Fruit fly (Drosophila melanogaster) whole organism, wandering third instar larva: Measurements from ENCODE around the gene Edg78E.

Experiments used
- Abd-B ChIP-seq: fragments of >200 bp; optimal IDR thresholded peaks from 2 replicates; lab custom pipeline; 2017; ENCODE audit warnings: missing biosample characterization, missing genetic modification characterization
- CG32264 ChIP-seq: fragments of 200-800 bp; sonication (Bioruptor generic); optimal IDR thresholded peaks from 2 replicates; lab custom pipeline; 2016; ENCODE audit warnings: missing biosample characterization, missing genetic modification characterization
- CG9705 ChIP-seq: fragments of 200-800 bp; sonication (Bioruptor generic); optimal IDR thresholded peaks from 2 replicates; lab custom pipeline; 2018; ENCODE audit warnings: missing biosample characterization, mild to moderate bottlenecking, missing genetic modification characterization
- CrebA ChIP-seq: fragments of 200-800 bp; sonication (Bioruptor generic); optimal IDR thresholded peaks from 2 replicates; lab custom pipeline; 2016; ENCODE audit warnings: missing biosample characterization, mild to moderate bottlenecking, missing genetic modification characterization, borderline replicate concordance
- Dfd ChIP-seq: fragments of >200 bp; optimal IDR thresholded peaks from 2 replicates; lab custom pipeline; 2017; ENCODE audit warnings: missing biosample characterization, missing genetic modification characterization
- Dif ChIP-seq: fragments of 200-275, 200-300 bp; sonication (Bioruptor generic); optimal IDR thresholded peaks from 2 replicates; lab custom pipeline; 2018; ENCODE audit warnings: missing biosample characterization, missing genetic modification characterization; ENCODE audit not compliant: partially characterized antibody
- GATAd ChIP-seq: sonication (Bioruptor generic); optimal IDR thresholded peaks from 2 replicates; lab custom pipeline; 2016; ENCODE audit warnings: missing biosample characterization, missing genetic modification characterization
- HLH106 ChIP-seq: fragments of 200-800 bp; optimal IDR thresholded peaks from 3 replicates; lab custom pipeline; 2019; ENCODE audit warnings: missing biosample characterization, mild to moderate bottlenecking, missing genetic modification characterization, moderate library complexity
- Hnf4 ChIP-seq: fragments of 200-800 bp; sonication (Bioruptor generic); optimal IDR thresholded peaks from 2 replicates; lab custom pipeline; 2016; ENCODE audit warnings: missing biosample characterization, mild to moderate bottlenecking, missing genetic modification characterization
- Hr78 ChIP-seq: fragments of >200 bp; optimal IDR thresholded peaks from 2 replicates; lab custom pipeline; 2017; ENCODE audit warnings: missing biosample characterization, missing genetic modification characterization
- Hr83 ChIP-seq: fragments of 200-300 bp; sonication (Bioruptor generic); optimal IDR thresholded peaks from 2 replicates; lab custom pipeline; 2016; ENCODE audit warnings: missing biosample characterization, mild to moderate bottlenecking, missing genetic modification characterization, moderate library complexity; ENCODE audit not compliant: poor library complexity, severe bottlenecking
- Jra ChIP-seq: sonication (Bioruptor generic); optimal IDR thresholded peaks from 2 replicates; lab custom pipeline; 2016; ENCODE audit warnings: missing biosample characterization, missing genetic modification characterization
- Mio ChIP-seq: sonication (Bioruptor generic); optimal IDR thresholded peaks from 2 replicates; lab custom pipeline; 2016; ENCODE audit warnings: missing biosample characterization, missing genetic modification characterization
- Myc ChIP-seq: fragments of >200 bp; optimal IDR thresholded peaks from 2 replicates; lab custom pipeline; 2017
- N ChIP-seq: fragments of >200 bp; optimal IDR thresholded peaks from 2 replicates; lab custom pipeline; 2018; ENCODE audit warnings: missing biosample characterization, missing external identifiers, missing genetic modification characterization
- OdsH ChIP-seq: fragments of 200-800 bp; sonication (Bioruptor generic); optimal IDR thresholded peaks from 2 replicates; lab custom pipeline; 2016; ENCODE audit warnings: missing biosample characterization, mild to moderate bottlenecking, missing genetic modification characterization
- Rel ChIP-seq, 2 experiments: fragments of 200-800 bp; sonication (Bioruptor generic) in 1 of 2; optimal IDR thresholded peaks; 2 replicates in 1 of 2; 3 replicates in 1 of 2; lab custom pipeline; 2016 to 2019; ENCODE audit warnings: mild to moderate bottlenecking in 2 of 2, missing biosample characterization in 2 of 2, missing genetic modification characterization in 2 of 2, moderate library complexity in 1 of 2
- Sp1 ChIP-seq: fragments of 200-800 bp; sonication (Bioruptor generic); optimal IDR thresholded peaks from 3 replicates; lab custom pipeline; 2019; ENCODE audit warnings: missing biosample characterization, mild to moderate bottlenecking, missing genetic modification characterization, moderate library complexity
- Vsx2 ChIP-seq: fragments of 200-300, 225-300 bp; sonication (Bioruptor generic); optimal IDR thresholded peaks from 2 replicates; lab custom pipeline; 2018; ENCODE audit warnings: missing biosample characterization, missing genetic modification characterization; ENCODE audit not compliant: partially characterized antibody
- br ChIP-seq: fragments of 200-800 bp; sonication (Bioruptor generic); optimal IDR thresholded peaks from 2 replicates; lab custom pipeline; 2016; ENCODE audit warnings: missing biosample characterization, missing genetic modification characterization
- brk ChIP-seq: fragments of 200-800 bp; sonication (Bioruptor generic); optimal IDR thresholded peaks from 2 replicates; lab custom pipeline; 2016; ENCODE audit warnings: missing biosample characterization, mild to moderate bottlenecking, missing genetic modification characterization
- dl ChIP-seq, 2 experiments: fragments of 175-275, 200-275 bp in 1 of 2; fragments of 200-275 bp in 1 of 2; sonication (Bioruptor generic); optimal IDR thresholded peaks; lab custom pipeline; 2018; ENCODE audit warnings: mild to moderate bottlenecking in 2 of 2, missing biosample characterization in 2 of 2, missing genetic modification characterization in 2 of 2, moderate library complexity in 2 of 2; ENCODE audit not compliant: partially characterized antibody in 2 of 2, insufficient read depth in 1 of 2
- dmrt93B ChIP-seq: fragments of 200-800 bp; sonication (Bioruptor generic); optimal IDR thresholded peaks from 2 replicates; lab custom pipeline; 2018; ENCODE audit warnings: missing biosample characterization, mild to moderate bottlenecking, missing genetic modification characterization
- dsf ChIP-seq: sonication (Bioruptor generic); optimal IDR thresholded peaks from 2 replicates; lab custom pipeline; 2016; ENCODE audit warnings: missing biosample characterization, missing genetic modification characterization, borderline replicate concordance
- ey ChIP-seq: fragments of 200-800 bp; sonication (Bioruptor generic); optimal IDR thresholded peaks from 2 replicates; lab custom pipeline; 2016; ENCODE audit warnings: missing biosample characterization, missing genetic modification characterization
- foxo ChIP-seq, 2 experiments: fragments of 200-800 bp; sonication (Bioruptor generic); optimal IDR thresholded peaks; 2 replicates in 1 of 2; 3 replicates in 1 of 2; lab custom pipeline; 2016 to 2017; ENCODE audit warnings: missing biosample characterization in 2 of 2, missing genetic modification characterization in 2 of 2
- fru ChIP-seq: fragments of 200-800 bp; sonication (Bioruptor generic); optimal IDR thresholded peaks from 3 replicates; lab custom pipeline; 2016; ENCODE audit warnings: missing biosample characterization, mild to moderate bottlenecking, missing genetic modification characterization
- h ChIP-seq: fragments of 200-800 bp; sonication (Bioruptor generic); optimal IDR thresholded peaks from 3 replicates; lab custom pipeline; 2016; ENCODE audit warnings: missing biosample characterization, mild to moderate bottlenecking, missing genetic modification characterization
- jim ChIP-seq: fragments of 175-275, 200-325 bp; sonication (Bioruptor generic); optimal IDR thresholded peaks from 2 replicates; lab custom pipeline; 2016; ENCODE audit warnings: missing biosample characterization, mild to moderate bottlenecking, missing genetic modification characterization
- lola ChIP-seq: fragments of >200 bp; optimal IDR thresholded peaks from 2 replicates; lab custom pipeline; 2017; ENCODE audit warnings: missing biosample characterization, missing genetic modification characterization
- pan ChIP-seq: fragments of >200 bp; optimal IDR thresholded peaks from 2 replicates; lab custom pipeline; 2017
- psq ChIP-seq: fragments of 200-800 bp; sonication (Bioruptor generic); optimal IDR thresholded peaks from 3 replicates; lab custom pipeline; 2017; ENCODE audit warnings: missing biosample characterization, mild to moderate bottlenecking, missing genetic modification characterization, moderate library complexity
- rgr ChIP-seq: fragments of 200-800 bp; sonication (Bioruptor generic); optimal IDR thresholded peaks from 3 replicates; lab custom pipeline; 2016; ENCODE audit warnings: missing biosample characterization, mild to moderate bottlenecking, missing genetic modification characterization
- sage ChIP-seq: fragments of 200-800 bp; sonication (Bioruptor generic); optimal IDR thresholded peaks from 2 replicates; lab custom pipeline; 2016; ENCODE audit warnings: missing biosample characterization, mild to moderate bottlenecking, missing genetic modification characterization
- sv ChIP-seq: fragments of 200-800 bp; sonication (Bioruptor generic); optimal IDR thresholded peaks from 3 replicates; lab custom pipeline; 2016; ENCODE audit warnings: missing biosample characterization, missing genetic modification characterization
- tai ChIP-seq: sonication (Bioruptor generic); optimal IDR thresholded peaks from 2 replicates; lab custom pipeline; 2016; ENCODE audit warnings: missing biosample characterization, missing genetic modification characterization
- usp ChIP-seq: fragments of >200 bp; optimal IDR thresholded peaks from 2 replicates; lab custom pipeline; 2017; ENCODE audit warnings: missing biosample characterization, missing genetic modification characterization
- woc ChIP-seq: sonication (Bioruptor generic); optimal IDR thresholded peaks from 2 replicates; lab custom pipeline; 2016; ENCODE audit warnings: missing biosample characterization, mild to moderate bottlenecking, missing genetic modification characterization

Gene Edg78E

DNA sequence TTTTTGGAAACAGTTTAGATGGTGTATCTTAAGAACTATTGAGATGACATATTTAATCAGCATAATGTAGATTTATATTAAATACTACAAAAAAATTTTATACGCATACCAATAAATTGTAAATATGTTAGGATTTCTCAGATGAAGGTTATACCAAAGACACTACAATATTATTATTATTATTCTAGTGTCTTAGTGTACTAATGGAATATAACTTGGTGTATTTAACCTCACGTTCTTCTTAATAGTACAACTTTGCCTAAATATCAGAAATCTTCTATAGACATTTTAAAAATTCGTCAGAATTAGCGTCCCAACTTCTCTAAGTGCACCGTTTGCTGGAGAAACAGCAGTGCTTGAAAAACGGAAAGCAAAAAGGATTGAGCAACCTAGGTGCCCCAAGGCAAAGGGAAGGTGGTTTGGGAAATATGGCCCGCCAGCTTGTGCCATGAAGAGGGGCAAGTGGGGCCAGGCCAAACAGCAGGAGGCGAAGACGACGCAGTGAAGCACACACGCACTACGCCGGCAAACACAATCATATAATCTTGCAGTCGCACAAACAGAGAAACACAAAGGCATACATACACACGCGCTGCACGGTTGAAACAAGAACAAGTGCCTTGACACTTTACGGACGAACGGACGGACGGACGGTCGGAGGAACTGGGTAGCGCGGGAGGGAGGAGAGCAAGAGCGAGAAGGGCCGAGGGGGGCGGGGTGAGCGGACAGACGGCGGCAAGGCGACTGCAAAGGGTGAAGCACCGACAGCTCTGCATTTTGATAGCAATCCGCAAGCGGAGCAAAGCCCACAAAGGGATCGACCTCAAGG, 44.5 kb downstream of the Edg78E start:
- TF ChIP-seq h (GFP tag; lab: Kevin White, UChicago) (peak; percentile 31), Abd-B (no peak), Sp1 (GFP tag; lab: Kevin White, UChicago) (peak; percentile 36), Vsx2 (GFP tag; lab: Kevin White, UChicago) (peak; percentile 12), tai (GFP tag; lab: Kevin White, UChicago) (no peak), Myc (lab: Kevin White, UChicago) (no peak), HLH106 (peak; percentile 43), OdsH (peak; percentile 10), Hr78 (GFP tag; lab: Kevin White, UChicago) (no peak), jim (no peak), foxo (GFP tag; optimal IDR thresholded peaks at IDR 0.05; lab: Kevin White, UChicago) (peak in 1 of 2 experiments; percentile 42), Jra (no peak), dl (GFP tag; optimal IDR thresholded peaks at IDR 0.05; lab: Kevin White, UChicago; ENCODE audit: insufficient read depth in 1 of 2, partially characterized antibody in 2 of 2) (peak in 1 of 2 experiments; percentile 59), woc (GFP tag; lab: Kevin White, UChicago) (peak; percentile 48), psq (GFP tag; lab: Kevin White, UChicago) (no peak), lola (no peak), GATAd (no peak), CG9705 (GFP tag; lab: Kevin White, UChicago) (no peak), sv (GFP tag; lab: Kevin White, UChicago) (no peak), Dif (peak; percentile 2), Rel (GFP tag; optimal IDR thresholded peaks at IDR 0.05; lab: Kevin White, UChicago) (no peak), Rel (tag; optimal IDR thresholded peaks at IDR 0.05; lab: Kevin White, UChicago) (peak; percentile 87)

DNA sequence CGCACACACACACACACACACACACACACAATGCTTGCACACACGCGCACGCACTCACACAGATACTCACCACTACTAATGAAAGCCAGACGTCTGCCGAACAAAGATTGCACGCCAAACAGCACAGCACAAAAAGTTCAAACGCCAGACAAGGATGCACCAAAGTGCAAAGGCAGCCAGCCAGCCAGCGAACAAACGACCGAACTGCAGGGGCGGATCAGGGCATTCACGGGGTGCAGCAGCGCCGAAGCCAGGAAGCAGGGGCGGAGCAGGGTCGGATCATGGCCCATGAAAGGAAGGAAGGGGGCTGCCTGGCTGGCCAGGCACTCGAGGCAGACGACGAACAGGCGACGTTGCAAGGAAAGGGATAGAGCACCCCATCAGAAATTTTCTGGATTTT, 45.1 kb downstream of the Edg78E start:
- TF ChIP-seq Myc (lab: Kevin White, UChicago) (no peak), Jra (no peak), OdsH (no peak), Hnf4 (GFP tag; lab: Kevin White, UChicago) (peak; percentile 44), sv (GFP tag; lab: Kevin White, UChicago) (no peak), GATAd (no peak), foxo (GFP tag; optimal IDR thresholded peaks at IDR 0.05; lab: Kevin White, UChicago) (no peak), ey (GFP tag; lab: Kevin White, UChicago) (no peak), h (GFP tag; lab: Kevin White, UChicago) (no peak), Dfd (GFP tag; lab: Kevin White, UChicago) (peak; percentile 47), dmrt93B (no peak), sage (GFP tag; lab: Kevin White, UChicago) (no peak), fru (peak; percentile 19), Abd-B (no peak), jim (peak; percentile 5), tai (GFP tag; lab: Kevin White, UChicago) (no peak), dl (GFP tag; optimal IDR thresholded peaks at IDR 0.05; lab: Kevin White, UChicago; ENCODE audit: insufficient read depth in 1 of 2, partially characterized antibody in 2 of 2) (peak in 1 of 2 experiments; percentile 43), Mio (GFP tag; lab: Kevin White, UChicago) (no peak), psq (GFP tag; lab: Kevin White, UChicago) (peak; percentile 12), HLH106 (no peak), woc (GFP tag; lab: Kevin White, UChicago) (peak; percentile 77), CG32264 (GFP tag; lab: Kevin White, UChicago) (no peak), Rel (GFP tag; optimal IDR thresholded peaks at IDR 0.05; lab: Kevin White, UChicago) (peak; percentile 24), Rel (tag; optimal IDR thresholded peaks at IDR 0.05; lab: Kevin White, UChicago) (no peak), brk (GFP tag; lab: Kevin White, UChicago) (no peak), Vsx2 (GFP tag; lab: Kevin White, UChicago) (peak; percentile 31), br (GFP tag; lab: Kevin White, UChicago) (peak; percentile 57), Hr83 (GFP tag; lab: Kevin White, UChicago) (no peak), CG9705 (GFP tag; lab: Kevin White, UChicago) (peak; percentile 10), Hr78 (GFP tag; lab: Kevin White, UChicago) (no peak), Sp1 (GFP tag; lab: Kevin White, UChicago) (no peak), usp (no peak), Dif (peak; percentile 88), CrebA (GFP tag; lab: Kevin White, UChicago) (no peak), N (no peak), rgr (GFP tag; lab: Kevin White, UChicago) (no peak), dsf (GFP tag; lab: Kevin White, UChicago) (no peak), lola (no peak), pan (lab: Kevin White, UChicago) (no peak)
